Fruit fly (Drosophila melanogaster) whole organism, prepupa: Measurements from ENCODE around the gene CG3558.

ENCODE experiments used
- CG11762 ChIP-seq: fragments of 200-800 bp; sonication (Bioruptor generic); optimal IDR thresholded peaks from 3 replicates; lab custom pipeline; 2016; ENCODE audit warnings: missing biosample characterization, missing genetic modification characterization; ENCODE audit not compliant: insufficient read depth
- CG15336 ChIP-seq: fragments of 200-800 bp; sonication (Bioruptor generic); IDR thresholded peaks from 2 replicates; pipeline ENCODE4 v1.3.6; 2022; ENCODE audit warnings: missing biosample characterization, missing genetic modification characterization
- CG34406 ChIP-seq: fragments of 200-800 bp; sonication (Bioruptor generic); optimal IDR thresholded peaks from 3 replicates; lab custom pipeline; 2016; ENCODE audit warnings: missing biosample characterization, missing genetic modification characterization
- CG6792 ChIP-seq: fragments of 200-800 bp; sonication (Bioruptor generic); optimal IDR thresholded peaks from 3 replicates; lab custom pipeline; 2016; ENCODE audit warnings: missing biosample characterization, missing genetic modification characterization
- CG8119 ChIP-seq: fragments of 200-800 bp; sonication (Bioruptor generic); IDR thresholded peaks from 3 replicates; pipeline ENCODE4 v1.3.6; 2022; ENCODE audit warnings: missing biosample characterization, missing genetic modification characterization
- CG8632 ChIP-seq: fragments of 200-800 bp; sonication (Bioruptor generic); optimal IDR thresholded peaks from 3 replicates; lab custom pipeline; 2016; ENCODE audit warnings: missing biosample characterization, missing genetic modification characterization
- Eip78C ChIP-seq: fragments of 200-800 bp; sonication (Bioruptor generic); peaks from one replicate; lab custom pipeline; 2016; ENCODE audit warnings: missing biosample characterization, missing genetic modification characterization
- Ets21C ChIP-seq: fragments of 200-800 bp; sonication (Bioruptor generic); optimal IDR thresholded peaks from 3 replicates; lab custom pipeline; 2016; ENCODE audit warnings: missing biosample characterization, missing genetic modification characterization
- Lpt ChIP-seq: fragments of 200-800 bp; sonication (Bioruptor generic); optimal IDR thresholded peaks from 3 replicates; lab custom pipeline; 2016; ENCODE audit warnings: missing biosample characterization, missing genetic modification characterization
- Sox14 ChIP-seq: fragments of 200-800 bp; sonication (Bioruptor generic); optimal IDR thresholded peaks from 3 replicates; lab custom pipeline; 2016; ENCODE audit warnings: missing biosample characterization, missing genetic modification characterization
- achi ChIP-seq: fragments of 200-800 bp; sonication (Bioruptor generic); optimal IDR thresholded peaks from 3 replicates; lab custom pipeline; 2016; ENCODE audit warnings: missing biosample characterization, missing genetic modification characterization
- esn ChIP-seq: fragments of 200-800 bp; sonication (Bioruptor generic); optimal IDR thresholded peaks from 2 replicates; lab custom pipeline; 2016; ENCODE audit warnings: missing biosample characterization, mild to moderate bottlenecking, missing genetic modification characterization, moderate library complexity
- fkh ChIP-seq: fragments of 200-800 bp; sonication (Bioruptor generic); optimal IDR thresholded peaks from 3 replicates; lab custom pipeline; 2017; ENCODE audit warnings: missing biosample characterization, mild to moderate bottlenecking, missing genetic modification characterization, moderate library complexity
- spab ChIP-seq: fragments of 200-800 bp; sonication (Bioruptor generic); optimal IDR thresholded peaks from 2 replicates; lab custom pipeline; 2017; ENCODE audit warnings: missing biosample characterization, mild to moderate bottlenecking, missing genetic modification characterization, missing genetic modification reagents

- TF ChIP-seq esn (GFP tag; lab: Kevin White, UChicago) = peak; percentile 95
- peak; percentile 89 for TF ChIP-seq CG6792
- peak; percentile 73 for TF ChIP-seq CG15336 (GFP tag; lab: Robert Waterston, UW)
- TF ChIP-seq Eip78C = peak; percentile 97
- peak; percentile 93 for TF ChIP-seq Sox14 (GFP tag; lab: Kevin White, UChicago)
- peak; percentile 91 for TF ChIP-seq achi (GFP tag; lab: Kevin White, UChicago)
- peak; percentile 86 for TF ChIP-seq CG8632 (GFP tag; lab: Kevin White, UChicago)
- peak; percentile 89 for TF ChIP-seq CG8119 (GFP tag; lab: Robert Waterston, UW)
- TF ChIP-seq fkh = no peak
- peak; percentile 84 for TF ChIP-seq Lpt (GFP tag; lab: Kevin White, UChicago)
- peak; percentile 86 for TF ChIP-seq CG11762 (GFP tag; lab: Kevin White, UChicago)
- peak; percentile 86 for TF ChIP-seq spab (GFP tag; lab: Kevin White, UChicago)
- TF ChIP-seq CG34406 (GFP tag; lab: Kevin White, UChicago) = peak; percentile 85
- peak; percentile 93 for TF ChIP-seq Ets21C (GFP tag; lab: Kevin White, UChicago)
Observed at dm6 chr2L:2957547-2958174, 35.0 kb upstream of the CG3558 start.
